Fruit fly (Drosophila melanogaster) whole organism, embryonic: Measurements from ENCODE around the gene Mvl.

Experiments used
- Abd-B ChIP-seq: fragments of 200-800 bp; sonication (Bioruptor generic); optimal IDR thresholded peaks from 2 replicates; lab custom pipeline; 2018; ENCODE audit warnings: missing biosample characterization, mild to moderate bottlenecking, missing genetic modification characterization, moderate library complexity
- Ada2b ChIP-seq: fragments of 200-800 bp; sonication (Bioruptor generic); IDR thresholded peaks from 2 replicates; pipeline ENCODE4 v1.3.6; 2022; ENCODE audit warnings: missing biosample characterization, missing genetic modification characterization
- CG10274 ChIP-seq: fragments of 200-800 bp; sonication (Bioruptor generic); optimal IDR thresholded peaks from 3 replicates; lab custom pipeline; 2017; ENCODE audit warnings: missing biosample characterization, mild to moderate bottlenecking, missing genetic modification characterization
- CG11085 ChIP-seq: fragments of 200-800 bp; sonication (Bioruptor generic); IDR thresholded peaks from 2 replicates; pipeline ENCODE4 v1.3.6; 2022; ENCODE audit warnings: missing biosample characterization, missing genetic modification characterization
- CG11560 ChIP-seq: fragments of 200-800 bp; sonication (Bioruptor generic); IDR thresholded peaks from 3 replicates; pipeline ENCODE4 v1.3.6; 2022; ENCODE audit warnings: missing biosample characterization, missing genetic modification characterization
- CG11723 ChIP-seq: fragments of 200-800 bp; sonication (Bioruptor generic); optimal IDR thresholded peaks from 2 replicates; lab custom pipeline; 2017; ENCODE audit warnings: missing biosample characterization, mild to moderate bottlenecking, missing genetic modification characterization
- CG12744 ChIP-seq: fragments of 200-800 bp; sonication (Bioruptor generic); optimal IDR thresholded peaks from 2 replicates; lab custom pipeline; 2016; ENCODE audit warnings: missing biosample characterization, missing genetic modification characterization
- CG13894 ChIP-seq: fragments of 200-800 bp; sonication (Bioruptor generic); optimal IDR thresholded peaks from 3 replicates; lab custom pipeline; 2018; ENCODE audit warnings: missing biosample characterization, mild to moderate bottlenecking, missing genetic modification characterization, moderate library complexity
- CG15514 ChIP-seq: fragments of 200-800 bp; sonication (Bioruptor generic); optimal IDR thresholded peaks from 3 replicates; lab custom pipeline; 2017; ENCODE audit warnings: missing biosample characterization, missing genetic modification characterization, mild to moderate bottlenecking, moderate library complexity, missing genetic modification reagents
- CG16779 ChIP-seq: fragments of 200-800 bp; sonication (Bioruptor generic); IDR thresholded peaks from 2 replicates; pipeline ENCODE4 v1.3.6; 2022; ENCODE audit warnings: missing biosample characterization, missing genetic modification characterization
- CG17568 ChIP-seq: fragments of 200-800 bp; sonication (Bioruptor generic); optimal IDR thresholded peaks from 2 replicates; lab custom pipeline; 2018; ENCODE audit warnings: missing biosample characterization, mild to moderate bottlenecking, missing genetic modification characterization, moderate library complexity
- CG2678 ChIP-seq: fragments of 200-800 bp; sonication (Bioruptor generic); optimal IDR thresholded peaks from 3 replicates; lab custom pipeline; 2019; ENCODE audit warnings: missing biosample characterization, mild to moderate bottlenecking, missing genetic modification characterization, moderate library complexity
- CG2889 ChIP-seq: fragments of 200-800 bp; sonication (Bioruptor generic); IDR thresholded peaks from 3 replicates; pipeline ENCODE4 v1.3.6; 2022; ENCODE audit warnings: missing biosample characterization, missing genetic modification characterization
- CG31441 ChIP-seq: fragments of 200-800 bp; sonication (Bioruptor generic); IDR thresholded peaks from 2 replicates; pipeline ENCODE4 v1.3.6; 2022; ENCODE audit warnings: missing biosample characterization, missing genetic modification characterization
- CG32532 ChIP-seq: fragments of 200-800 bp; sonication (Bioruptor generic); IDR thresholded peaks from 2 replicates; pipeline ENCODE4 v1.3.6; 2022; ENCODE audit warnings: missing biosample characterization, missing genetic modification characterization
- CG3726 ChIP-seq: fragments of 200-800 bp; sonication (Bioruptor generic); IDR thresholded peaks from 3 replicates; pipeline ENCODE4, ENCODE4 v1.3.6; 2022; ENCODE audit warnings: missing biosample characterization, missing genetic modification characterization
- CG3847 ChIP-seq: fragments of 200-800 bp; sonication (Bioruptor generic); IDR thresholded peaks from 2 replicates; pipeline ENCODE4 v1.3.6; 2022; ENCODE audit warnings: missing biosample characterization, missing genetic modification characterization
- CG5245 ChIP-seq: fragments of 200-800 bp; sonication (Bioruptor generic); optimal IDR thresholded peaks from 3 replicates; lab custom pipeline; 2016; ENCODE audit warnings: missing biosample characterization, missing genetic modification characterization
- CG6683 ChIP-seq: fragments of 200-800 bp; sonication (Bioruptor generic); optimal IDR thresholded peaks from 2 replicates; lab custom pipeline; 2017; ENCODE audit warnings: missing biosample characterization, mild to moderate bottlenecking, missing genetic modification characterization, missing genetic modification reagents
- CG6689 ChIP-seq: fragments of 200-800 bp; sonication (Bioruptor generic); IDR thresholded peaks from 2 replicates; pipeline ENCODE4 v1.3.6; 2022; ENCODE audit warnings: missing biosample characterization, missing genetic modification characterization
- CG7786 ChIP-seq: fragments of 200-800 bp; sonication (Bioruptor generic); optimal IDR thresholded peaks from 2 replicates; lab custom pipeline; 2016; ENCODE audit warnings: missing biosample characterization, missing genetic modification characterization
- CG8359 ChIP-seq: fragments of 200-800 bp; sonication (Bioruptor generic); optimal IDR thresholded peaks from 2 replicates; lab custom pipeline; 2017; ENCODE audit warnings: missing biosample characterization, mild to moderate bottlenecking, missing genetic modification characterization, borderline replicate concordance
- CG9817 ChIP-seq: fragments of 200-800 bp; sonication (Bioruptor generic); optimal IDR thresholded peaks from 2 replicates; lab custom pipeline; 2018; ENCODE audit warnings: missing biosample characterization, mild to moderate bottlenecking, missing genetic modification characterization, moderate library complexity
- D19B ChIP-seq: fragments of 200-800 bp; sonication (Bioruptor generic); optimal IDR thresholded peaks from 2 replicates; lab custom pipeline; 2017; ENCODE audit warnings: missing biosample characterization, mild to moderate bottlenecking, missing genetic modification characterization
- Dip3 ChIP-seq: fragments of 200-800 bp; sonication (Bioruptor generic); optimal IDR thresholded peaks from 3 replicates; lab custom pipeline; 2016; ENCODE audit warnings: missing biosample characterization, missing genetic modification characterization
- Drgx ChIP-seq: fragments of 200-800 bp; sonication (Bioruptor generic); IDR thresholded peaks from 2 replicates; pipeline ENCODE4 v1.3.6; 2022; ENCODE audit warnings: missing biosample characterization, missing genetic modification characterization
- HmgZ ChIP-seq: fragments of 200-800 bp; sonication (Bioruptor generic); optimal IDR thresholded peaks from 2 replicates; lab custom pipeline; 2018; ENCODE audit warnings: missing biosample characterization, mild to moderate bottlenecking, missing genetic modification characterization
- Hmr ChIP-seq: fragments of 200-800 bp; sonication (Bioruptor generic); optimal IDR thresholded peaks from 3 replicates; lab custom pipeline; 2017; ENCODE audit warnings: mild to moderate bottlenecking, missing biosample characterization, missing genetic modification reagents, missing genetic modification characterization
- Lim3 ChIP-seq: fragments of 200-800 bp; sonication (Bioruptor generic); IDR thresholded peaks from 2 replicates; pipeline ENCODE4 v1.3.6; 2022; ENCODE audit warnings: missing biosample characterization, missing genetic modification characterization
- MBD-R2 ChIP-seq: fragments of 200-800 bp; sonication (Bioruptor generic); IDR thresholded peaks from 2 replicates; pipeline ENCODE4 v1.3.6; 2022; ENCODE audit warnings: missing biosample characterization, missing genetic modification characterization
- Mad ChIP-seq: fragments of 200-800 bp; sonication (Bioruptor generic); optimal IDR thresholded peaks from 2 replicates; lab custom pipeline; 2016; ENCODE audit warnings: missing biosample characterization, missing genetic modification characterization
- Neu2 ChIP-seq: fragments of 200-800 bp; sonication (Bioruptor generic); optimal IDR thresholded peaks from 3 replicates; lab custom pipeline; 2016; ENCODE audit warnings: missing biosample characterization, missing genetic modification characterization, borderline replicate concordance
- NfI ChIP-seq: fragments of 200-800 bp; sonication (Bioruptor generic); optimal IDR thresholded peaks from 3 replicates; lab custom pipeline; 2018; ENCODE audit warnings: missing biosample characterization, mild to moderate bottlenecking, missing genetic modification characterization, moderate library complexity
- Sox100B ChIP-seq: fragments of 200-800 bp; sonication (Bioruptor generic); optimal IDR thresholded peaks from 3 replicates; lab custom pipeline; 2018; ENCODE audit warnings: missing biosample characterization, mild to moderate bottlenecking, missing genetic modification characterization
- Stat92E ChIP-seq, 3 experiments: fragments of >200 bp in 2 of 3; fragments of 200-800 bp in 1 of 3; sonication (Bioruptor generic) in 1 of 3; optimal IDR thresholded peaks; 2 replicates each; lab custom pipeline; 2017 to 2019; ENCODE audit warnings: missing biosample characterization in 3 of 3, missing genetic modification characterization in 3 of 3, mild to moderate bottlenecking in 1 of 3, moderate library complexity in 1 of 3
- ab ChIP-seq: fragments of 200-800 bp; sonication (Bioruptor generic); optimal IDR thresholded peaks from 2 replicates; lab custom pipeline; 2016; ENCODE audit warnings: missing biosample characterization, missing genetic modification characterization
- abd-A ChIP-seq: fragments of 200-800 bp; sonication (Bioruptor generic); optimal IDR thresholded peaks from 3 replicates; lab custom pipeline; 2019; ENCODE audit warnings: missing biosample characterization, mild to moderate bottlenecking, missing genetic modification characterization, moderate library complexity
- amos ChIP-seq: fragments of 200-800 bp; sonication (Bioruptor generic); IDR thresholded peaks from 2 replicates; pipeline ENCODE4 v1.3.6; 2022; ENCODE audit warnings: missing biosample characterization, missing genetic modification characterization; ENCODE audit not compliant: partially characterized antibody
- aop ChIP-seq: fragments of 200-800 bp; sonication (Bioruptor generic); IDR thresholded peaks from 2 replicates; pipeline ENCODE4 v1.3.6; 2022; ENCODE audit warnings: missing biosample characterization, missing genetic modification characterization
- bbx ChIP-seq: fragments of 200-800 bp; sonication (Bioruptor generic); IDR thresholded peaks from 2 replicates; pipeline ENCODE4 v1.3.6; 2022; ENCODE audit warnings: missing biosample characterization, missing genetic modification characterization; ENCODE audit not compliant: partially characterized antibody
- crol ChIP-seq: fragments of 200-800 bp; sonication (Bioruptor generic); IDR thresholded peaks from 2 replicates; pipeline ENCODE4 v1.3.6; 2022; ENCODE audit warnings: missing biosample characterization, missing genetic modification characterization
- da ChIP-seq: fragments of 200-800 bp; sonication (Bioruptor generic); optimal IDR thresholded peaks from 2 replicates; lab custom pipeline; 2016; ENCODE audit warnings: missing biosample characterization, missing genetic modification characterization
- dati ChIP-seq: fragments of 200-800 bp; sonication (Bioruptor generic); IDR thresholded peaks from 2 replicates; pipeline ENCODE4 v1.3.6; 2022; ENCODE audit warnings: missing biosample characterization, missing genetic modification characterization
- dysf ChIP-seq: fragments of 200-800 bp; sonication (Bioruptor generic); IDR thresholded peaks from 3 replicates; pipeline ENCODE4 v1.3.6; 2022; ENCODE audit warnings: missing biosample characterization, missing genetic modification characterization
- eve ChIP-seq, 2 experiments: fragments of >200 bp; optimal IDR thresholded peaks; 2 replicates each; lab custom pipeline; 2017; ENCODE audit warnings: missing biosample characterization in 2 of 2, missing genetic modification characterization in 2 of 2
- fd96Cb ChIP-seq: fragments of 200-800 bp; sonication (Bioruptor generic); optimal IDR thresholded peaks from 2 replicates; lab custom pipeline; 2018; ENCODE audit warnings: missing biosample characterization, mild to moderate bottlenecking, missing genetic modification characterization, moderate library complexity
- fru ChIP-seq: fragments of >200 bp; optimal IDR thresholded peaks from 2 replicates; lab custom pipeline; 2017
- ken ChIP-seq: fragments of 200-800 bp; sonication (Bioruptor generic); IDR thresholded peaks from 3 replicates; pipeline ENCODE4 v1.3.6; 2022; ENCODE audit warnings: missing biosample characterization, missing genetic modification characterization
- sens ChIP-seq: fragments of 200-800 bp; sonication (Bioruptor generic); peaks from one replicate; lab custom pipeline; 2016; ENCODE audit warnings: missing biosample characterization, missing genetic modification characterization
- shn ChIP-seq: fragments of 200-800 bp; sonication (Bioruptor generic); optimal IDR thresholded peaks from 3 replicates; lab custom pipeline; 2016; ENCODE audit warnings: missing biosample characterization, missing genetic modification characterization
- slou ChIP-seq: fragments of 200-800 bp; sonication (Bioruptor generic); optimal IDR thresholded peaks from 3 replicates; lab custom pipeline; 2016; ENCODE audit warnings: missing biosample characterization, missing genetic modification characterization

The Mvl gene

dm6 chr3R:21097631-21098117 is 37.1 kb upstream of the Mvl start, which contains the start of gene RhoGAP93B (continued):
- TF ChIP-seq NfI: peak; percentile 74
- peak; percentile 90 for TF ChIP-seq CG11085 (GFP tag; lab: Robert Waterston, UW)
- peak; percentile 94 for TF ChIP-seq CG32532 (GFP tag; lab: Robert Waterston, UW)
- no peak for TF ChIP-seq CG17568 (GFP tag; lab: Kevin White, UChicago)
- TF ChIP-seq CG6689: peak; percentile 83
- TF ChIP-seq da (GFP tag; lab: Kevin White, UChicago): peak; percentile 74
- TF ChIP-seq HmgZ (tag; lab: Kevin White, UChicago): peak; percentile 92
- no peak for TF ChIP-seq CG2678 (tag; lab: Kevin White, UChicago)
- peak; percentile 79 for TF ChIP-seq Hmr
- peak; percentile 74 for TF ChIP-seq CG16779
- no peak for TF ChIP-seq slou
- TF ChIP-seq bbx (GFP tag; lab: Robert Waterston, UW): peak; percentile 100
- peak in 1 of 3 experiments; percentile 54 for TF ChIP-seq Stat92E (GFP tag; optimal IDR thresholded peaks at IDR 0.05; lab: Kevin White, UChicago)
- peak; percentile 92 for TF ChIP-seq Dip3
- peak; percentile 90 for TF ChIP-seq CG15514 (GFP tag; lab: Kevin White, UChicago)
- TF ChIP-seq CG7786 (GFP tag; lab: Kevin White, UChicago): peak; percentile 93
- TF ChIP-seq MBD-R2 (GFP tag; lab: Robert Waterston, UW): peak; percentile 96
- TF ChIP-seq Abd-B (GFP tag; lab: Kevin White, UChicago): peak; percentile 86
- peak; percentile 93 for TF ChIP-seq shn (GFP tag; lab: Kevin White, UChicago)
- TF ChIP-seq CG2889 (GFP tag; lab: Robert Waterston, UW): peak; percentile 74; the same call in 2 of the 3 replicates
- peak; percentile 85 for TF ChIP-seq Mad (GFP tag; lab: Kevin White, UChicago)
- peak; percentile 82 for TF ChIP-seq Drgx (GFP tag; lab: Robert Waterston, UW)
- peak; percentile 77 for TF ChIP-seq CG9817
- no peak for TF ChIP-seq CG13894
- TF ChIP-seq Ada2b (GFP tag; lab: Robert Waterston, UW): peak; percentile 90
- peak; percentile 77 for TF ChIP-seq CG31441 (GFP tag; lab: Robert Waterston, UW)
- peak; percentile 77 for TF ChIP-seq fd96Cb (tag; lab: Kevin White, UChicago)
- TF ChIP-seq D19B (GFP tag; lab: Kevin White, UChicago): peak; percentile 35
- TF ChIP-seq abd-A (tag; lab: Kevin White, UChicago): no peak
- no peak for TF ChIP-seq fru (lab: Kevin White, UChicago)
- peak; percentile 79 for TF ChIP-seq Lim3
- TF ChIP-seq CG12744 (GFP tag; lab: Kevin White, UChicago): peak; percentile 74
- peak; percentile 91 for TF ChIP-seq aop (GFP tag; lab: Robert Waterston, UW)
- TF ChIP-seq dysf (GFP tag; lab: Robert Waterston, UW): peak; percentile 88
- TF ChIP-seq ab (GFP tag; lab: Kevin White, UChicago): peak; percentile 7
- peak; percentile 70 for TF ChIP-seq CG5245 (GFP tag; lab: Kevin White, UChicago)
- peak; percentile 25 for TF ChIP-seq CG10274 (GFP tag; lab: Kevin White, UChicago)
- TF ChIP-seq CG11723 (GFP tag; lab: Kevin White, UChicago): peak; percentile 49
- peak; percentile 63 for TF ChIP-seq Neu2 (GFP tag; lab: Kevin White, UChicago)
- peak; percentile 39; the same call in 1 of the 2 replicates for TF ChIP-seq crol (GFP tag; lab: Robert Waterston, UW)
- peak; percentile 86 for TF ChIP-seq CG3726 (GFP tag; lab: Robert Waterston, UW)
- TF ChIP-seq ken (GFP tag; lab: Robert Waterston, UW): peak; percentile 83
- peak in 1 of 2 experiments; percentile 20 for TF ChIP-seq eve (GFP tag; optimal IDR thresholded peaks at IDR 0.05; lab: Kevin White, UChicago)
- TF ChIP-seq sens: peak; percentile 98
- TF ChIP-seq amos (GFP tag; lab: Robert Waterston, UW): peak; percentile 100
- TF ChIP-seq CG6683 (GFP tag; lab: Kevin White, UChicago): peak; percentile 48
- TF ChIP-seq CG3847 (GFP tag; lab: Robert Waterston, UW): peak; percentile 92
- peak; percentile 81; the same call in 2 of the 3 replicates for TF ChIP-seq CG11560 (tag; lab: Robert Waterston, UW)
- TF ChIP-seq CG8359 (GFP tag; lab: Kevin White, UChicago): no peak
- peak; percentile 52; the same call in 1 of the 2 replicates for TF ChIP-seq dati (GFP tag; lab: Robert Waterston, UW)
- TF ChIP-seq Sox100B (GFP tag; lab: Kevin White, UChicago): no peak
